Fruit fly (Drosophila melanogaster): Measurements from ENCODE around the gene CG31635.
A peak's percentile ranks its signal among the peaks of the same experiment; 100 is the strongest.

dm6 chr2L:6673211-6674012 lies 24.5 kb upstream of the CG31635 start, which contains the start of gene Spn27A:
- no peak for TF ChIP-seq Vsx2 (GFP tag; optimal IDR thresholded peaks at IDR 0.05; ENCODE audit: partially characterized antibody)
- no peak for TF ChIP-seq usp (GFP tag; optimal IDR thresholded peaks at IDR 0.05)
- TF ChIP-seq N (GFP tag; optimal IDR thresholded peaks at IDR 0.05), result no peak
- peak; percentile 7 to 37 for TF ChIP-seq dl (GFP tag; optimal IDR thresholded peaks at IDR 0.05; ENCODE audit: insufficient read depth in 1 of 2, partially characterized antibody in 2 of 2)
- TF ChIP-seq psq (GFP tag; optimal IDR thresholded peaks at IDR 0.05), result peak; percentile 98
- TF ChIP-seq h (GFP tag; optimal IDR thresholded peaks at IDR 0.05), result peak; percentile 77
- no peak for TF ChIP-seq sage (GFP tag; optimal IDR thresholded peaks at IDR 0.05)
- TF ChIP-seq br (GFP tag; optimal IDR thresholded peaks at IDR 0.05), result peak; percentile 64
- TF ChIP-seq fru (GFP tag; optimal IDR thresholded peaks at IDR 0.05), result no peak
- no peak for TF ChIP-seq Abd-B (GFP tag; optimal IDR thresholded peaks at IDR 0.05)
- no peak for TF ChIP-seq Dfd (GFP tag; optimal IDR thresholded peaks at IDR 0.05)
- peak; percentile 62 for TF ChIP-seq Hnf4 (GFP tag; optimal IDR thresholded peaks at IDR 0.05)
- TF ChIP-seq pan (optimal IDR thresholded peaks at IDR 0.05), result no peak

All from whole organism, wandering third instar larva.